Worm (Caenorhabditis elegans) whole organism, L4 larva: Measurements from ENCODE around the gene srj-33.

Experiments used
- Y5F2A.4 ChIP-seq: fragments of 200-800 bp; sonication (Bioruptor generic); optimal IDR thresholded peaks from 2 replicates; lab custom pipeline; 2018; ENCODE audit warnings: mild to moderate bottlenecking, missing genetic modification characterization, missing compliant biosample characterization
- aly-2 ChIP-seq: sonication (generic microtip); optimal IDR thresholded peaks from 2 replicates; lab custom pipeline; 2018; ENCODE audit warnings: missing biosample characterization, missing genetic modification characterization
- ama-1 ChIP-seq: fragments of 150-350 bp; optimal IDR thresholded peaks from 2 replicates; lab custom pipeline; 2014; ENCODE audit warnings: inconsistent platforms, mixed read lengths
- fos-1 ChIP-seq: fragments of 150-350 bp; optimal IDR thresholded peaks from 2 replicates; lab custom pipeline; 2014; ENCODE audit warnings: missing biosample characterization, missing genetic modification characterization
- mdl-1 ChIP-seq, 2 experiments: fragments of 150-350 bp in 1 of 2; sonication (generic microtip) in 1 of 2; optimal IDR thresholded peaks; 2 replicates each; lab custom pipeline; 2014 to 2017; ENCODE audit warnings: missing biosample characterization in 2 of 2, missing genetic modification characterization in 2 of 2
- nhr-77 ChIP-seq: fragments of 150-350 bp; optimal IDR thresholded peaks from 2 replicates; lab custom pipeline; 2014; ENCODE audit warnings: missing biosample characterization, missing genetic modification characterization
- pqm-1 ChIP-seq: sonication (generic microtip); optimal IDR thresholded peaks from 2 replicates; lab custom pipeline; 2017; ENCODE audit warnings: missing biosample characterization, missing genetic modification characterization
- unc-39 ChIP-seq: sonication (generic microtip); optimal IDR thresholded peaks from 2 replicates; lab custom pipeline; 2017; ENCODE audit warnings: missing biosample characterization, missing genetic modification characterization
- ztf-11 ChIP-seq: fragments of 150-350 bp; optimal IDR thresholded peaks from 2 replicates; lab custom pipeline; 2014; ENCODE audit warnings: missing biosample characterization, missing genetic modification characterization

DNA sequence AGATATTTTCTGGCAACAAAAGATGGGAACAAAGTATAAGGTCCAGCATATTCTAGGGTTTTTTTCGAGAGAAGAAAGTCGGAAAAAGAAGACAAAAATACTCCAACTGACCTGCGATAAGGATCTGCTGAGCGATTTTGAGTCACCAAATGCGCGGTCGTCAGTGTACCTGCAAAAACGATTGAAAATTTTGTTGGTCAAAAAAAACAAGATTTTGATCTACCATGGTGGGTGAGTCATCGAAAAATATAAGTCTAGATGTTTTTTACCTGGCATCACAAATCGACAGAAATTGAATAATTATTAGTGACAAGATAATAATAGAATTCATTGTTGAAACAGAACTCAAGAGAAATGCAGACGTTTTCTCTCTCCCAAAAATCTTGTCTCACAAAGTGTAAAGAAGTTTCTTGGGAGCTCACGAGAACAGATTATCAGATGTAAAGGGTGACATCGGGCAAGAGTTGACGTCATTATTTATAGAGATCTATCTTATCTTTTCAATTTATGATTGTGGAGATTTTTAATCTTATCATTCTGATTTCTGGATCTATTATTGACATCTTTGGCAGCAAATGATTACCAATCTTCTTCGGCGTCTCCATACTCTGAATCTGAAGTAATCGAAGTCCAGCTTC is 48.0 kb upstream of the srj-33 start:
- TF ChIP-seq ama-1 (lab: Kevin White, UChicago) (no peak), Y5F2A.4 (GFP tag; lab: Kevin White, UChicago) (no peak), fos-1 (tag; lab: Kevin White, UChicago) (no peak), ztf-11 (no peak), unc-39 (tag; lab: Kevin White, UChicago) (no peak), pqm-1 (tag; lab: Kevin White, UChicago) (no peak), nhr-77 (tag; lab: Kevin White, UChicago) (no peak), aly-2 (tag; lab: Kevin White, UChicago) (no peak), mdl-1 (tag; optimal IDR thresholded peaks at IDR 0.05; lab: Kevin White, UChicago) (no peak)
